Fruit fly (Drosophila melanogaster): ENCODE data around the gene chico.

Gene chico

dm6 chr2L:10210631-10211557 lies 36.0 kb downstream of the chico start, which contains the start of the genes CG5727 and ath (continued):
- TF ChIP-seq maf-S (GFP tag; optimal IDR thresholded peaks at IDR 0.05) = no peak
- no peak for TF ChIP-seq CG32767 (GFP tag; IDR thresholded peaks at IDR 0.05)
- TF ChIP-seq CG10431 (GFP tag; optimal IDR thresholded peaks at IDR 0.05) = no peak
- no peak for TF ChIP-seq HLH4C (GFP tag; IDR thresholded peaks at IDR 0.05; ENCODE audit: partially characterized antibody)
- TF ChIP-seq pan (optimal IDR thresholded peaks at IDR 0.05) = no peak
- TF ChIP-seq pan (GFP tag; optimal IDR thresholded peaks at IDR 0.05 in 1 of 2, IDR thresholded peaks at IDR 0.05 in 1 of 2) = no peak
- no peak for TF ChIP-seq Scr (GFP tag; IDR thresholded peaks at IDR 0.05; ENCODE audit: partially characterized antibody)
- no peak for TF ChIP-seq Hsf (GFP tag; optimal IDR thresholded peaks at IDR 0.05)
- no peak for TF ChIP-seq CG10147 (GFP tag; optimal IDR thresholded peaks at IDR 0.05)
- TF ChIP-seq pzg (GFP tag; optimal IDR thresholded peaks at IDR 0.05) = peak; percentile 13
- no peak for TF ChIP-seq grn (GFP tag; optimal IDR thresholded peaks at IDR 0.05)
- TF ChIP-seq CG13296 (GFP tag; optimal IDR thresholded peaks at IDR 0.05) = peak; percentile 51
- TF ChIP-seq CG9215 (GFP tag; IDR thresholded peaks at IDR 0.05) = no peak
- TF ChIP-seq CG4617 (GFP tag; optimal IDR thresholded peaks at IDR 0.05; ENCODE audit: borderline replicate concordance) = peak; percentile 11
- TF ChIP-seq Hr51 (GFP tag; optimal IDR thresholded peaks at IDR 0.05) = no peak
- no peak for TF ChIP-seq NC2β (GFP tag; optimal IDR thresholded peaks at IDR 0.05)
- no peak for TF ChIP-seq Aef1 (GFP tag; IDR thresholded peaks at IDR 0.05)
- TF ChIP-seq tup (GFP tag; optimal IDR thresholded peaks at IDR 0.05) = no peak
- no peak for TF ChIP-seq CG10209 (GFP tag; optimal IDR thresholded peaks at IDR 0.05)
- no peak for TF ChIP-seq CTCF (GFP tag; optimal IDR thresholded peaks at IDR 0.05)
- no peak for TF ChIP-seq hb (GFP tag; IDR thresholded peaks at IDR 0.05; ENCODE audit: partially characterized antibody)
- TF ChIP-seq CG13894 (tag; optimal IDR thresholded peaks at IDR 0.05) = no peak
- peak; percentile 72 for TF ChIP-seq Med (GFP tag)
- no peak for TF ChIP-seq E2f1 (GFP tag; IDR thresholded peaks at IDR 0.05)
- peak; percentile 28 for TF ChIP-seq CG12659 (GFP tag; optimal IDR thresholded peaks at IDR 0.05)
- TF ChIP-seq CG30020 (tag; optimal IDR thresholded peaks at IDR 0.05) = peak; percentile 32
- peak; percentile 38 for TF ChIP-seq wek (GFP tag; optimal IDR thresholded peaks at IDR 0.05)
- no peak for TF ChIP-seq MTF-1 (GFP tag; optimal IDR thresholded peaks at IDR 0.05; ENCODE audit: borderline replicate concordance)
- no peak for TF ChIP-seq bowl (GFP tag; IDR thresholded peaks at IDR 0.05)
- no peak for TF ChIP-seq Dll (GFP tag; IDR thresholded peaks at IDR 0.05; ENCODE audit: partially characterized antibody)
- TF ChIP-seq slp2 (GFP tag; optimal IDR thresholded peaks at IDR 0.05) = no peak
- TF ChIP-seq CG10565 (GFP tag; optimal IDR thresholded peaks at IDR 0.05) = no peak
- TF ChIP-seq eyg (GFP tag; optimal IDR thresholded peaks at IDR 0.05) = no peak
- TF ChIP-seq CG16815 (GFP tag; optimal IDR thresholded peaks at IDR 0.05) = no peak
- no peak for TF ChIP-seq Ets65A (GFP tag)
- peak; percentile 49; the same call in 1 of the 2 replicates for TF ChIP-seq CG14014 (GFP tag; IDR thresholded peaks at IDR 0.05)
- no peak for TF ChIP-seq stc (GFP tag; IDR thresholded peaks at IDR 0.05)
- no peak for TF ChIP-seq TFAM (GFP tag; optimal IDR thresholded peaks at IDR 0.05)
- no peak for TF ChIP-seq sc (optimal IDR thresholded peaks at IDR 0.05)
- TF ChIP-seq sc (GFP tag; optimal IDR thresholded peaks at IDR 0.05) = no peak
- no peak for TF ChIP-seq unc-4 (GFP tag; IDR thresholded peaks at IDR 0.05; ENCODE audit: partially characterized antibody)
- no peak for TF ChIP-seq toy (GFP tag; IDR thresholded peaks at IDR 0.05)
- TF ChIP-seq MESR4 (GFP tag; optimal IDR thresholded peaks at IDR 0.05) = peak; percentile 12
- no peak for TF ChIP-seq Side (GFP tag; optimal IDR thresholded peaks at IDR 0.05)
- no peak for TF ChIP-seq CG15479 (GFP tag; optimal IDR thresholded peaks at IDR 0.05)
- no peak for TF ChIP-seq CG15269 (tag; optimal IDR thresholded peaks at IDR 0.05)
- TF ChIP-seq CG12155 (GFP tag; optimal IDR thresholded peaks at IDR 0.05) = no peak
- no peak for TF ChIP-seq CG11093 (GFP tag; IDR thresholded peaks at IDR 0.05)
- TF ChIP-seq CG8281 (tag; optimal IDR thresholded peaks at IDR 0.05) = no peak
